Worm (Caenorhabditis elegans): Measurements from ENCODE around the gene ran-2.

The ran-2 gene

DNA sequence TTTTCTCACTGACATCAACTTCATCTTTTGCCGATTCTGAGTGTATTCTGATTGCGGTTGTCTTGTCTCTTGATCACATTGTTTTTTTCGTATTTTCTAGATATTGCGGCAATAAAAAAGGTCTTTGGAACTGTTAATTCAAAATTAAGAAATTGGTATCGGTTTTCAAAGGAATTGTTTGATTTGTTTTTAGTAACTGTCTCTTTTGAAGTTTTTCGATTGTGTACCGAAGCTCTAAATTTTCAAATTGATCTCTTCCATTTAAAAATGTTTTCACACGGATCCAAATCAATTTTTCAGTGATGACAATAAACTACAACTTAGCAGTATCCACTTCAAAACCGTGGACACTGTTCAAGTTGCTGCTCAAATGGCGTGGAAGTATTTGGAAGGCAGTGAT is 32.6 kb upstream of the ran-2 start, which contains the start of gene best-24:
Gene best-24, plus strand, starts transcription at position 301 of the 400 bp plus-strand sequence.
- TF ChIP-seq akir-1 (GFP tag; optimal IDR thresholded peaks at IDR 0.05) = no peak
- TF ChIP-seq tbp1 (GFP tag; optimal IDR thresholded peaks at IDR 0.05) = no peak
- TF ChIP-seq atf-7 (tag; optimal IDR thresholded peaks at IDR 0.05) = no peak
- no peak for TF ChIP-seq tbx-9 (tag; optimal IDR thresholded peaks at IDR 0.05; ENCODE audit: borderline replicate concordance)
- TF ChIP-seq B0019.2 (GFP tag; conservative IDR thresholded peaks at IDR 0.05) = no peak
- TF ChIP-seq ztf-6 (GFP tag; IDR thresholded peaks at IDR 0.05) = no peak
- no peak for TF ChIP-seq nhr-179 (tag; optimal IDR thresholded peaks at IDR 0.05)
- no peak for TF ChIP-seq F10E7.11 (tag; optimal IDR thresholded peaks at IDR 0.05)
- no peak for TF ChIP-seq rec-8 (tag; optimal IDR thresholded peaks at IDR 0.05)
- no peak for TF ChIP-seq F37B4.10 (GFP tag; IDR thresholded peaks at IDR 0.05)
- no peak for TF ChIP-seq sea-2 (GFP tag; IDR thresholded peaks at IDR 0.05)
- no peak for TF ChIP-seq cebp-2 (GFP tag; IDR thresholded peaks at IDR 0.05)
- no peak for TF ChIP-seq madf-6 (GFP tag; IDR thresholded peaks at IDR 0.05)
- TF ChIP-seq F52B5.7 (tag; optimal IDR thresholded peaks at IDR 0.05) = no peak
- no peak for TF ChIP-seq zfh-2 (GFP tag; conservative IDR thresholded peaks at IDR 0.05)
- no peak for TF ChIP-seq lin-40 (tag; optimal IDR thresholded peaks at IDR 0.05)
- no peak for TF ChIP-seq ama-1 (optimal IDR thresholded peaks at IDR 0.05)
- TF ChIP-seq ama-1 (GFP tag; optimal IDR thresholded peaks at IDR 0.05) = no peak
- TF ChIP-seq ZK185.1 (tag; optimal IDR thresholded peaks at IDR 0.05; ENCODE audit: poor library complexity, severe bottlenecking) = no peak

DNA sequence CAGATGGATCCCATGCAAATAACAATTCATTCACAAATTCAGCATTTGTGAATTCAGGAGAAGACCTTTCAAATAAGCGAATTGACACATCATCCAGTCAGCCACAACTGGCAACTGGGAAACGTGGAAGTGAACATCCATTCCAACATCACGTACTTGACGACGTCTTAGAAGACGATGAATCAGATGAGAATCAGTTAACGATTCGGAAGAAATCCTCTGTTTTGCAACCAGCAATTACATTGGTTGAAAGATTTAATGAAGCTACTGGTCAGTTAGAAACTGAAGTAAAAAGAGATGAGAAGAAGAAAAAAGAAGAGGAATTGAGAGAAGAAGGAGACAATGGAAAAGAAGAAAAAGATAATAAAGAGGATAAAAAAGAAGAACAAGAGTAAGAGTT is 29.9 kb upstream of the ran-2 start:
- TF ChIP-seq hsf-1 (GFP tag; IDR thresholded peaks at IDR 0.05) = no peak
- TF ChIP-seq ekl-4 (GFP tag; IDR thresholded peaks at IDR 0.05) = no peak
- no peak for TF ChIP-seq atf-7 (tag; optimal IDR thresholded peaks at IDR 0.05)
- no peak for TF ChIP-seq rpc-1 (optimal IDR thresholded peaks at IDR 0.05)
- TF ChIP-seq rpc-1 (tag; optimal IDR thresholded peaks at IDR 0.05) = no peak
- no peak for TF ChIP-seq tbx-9 (tag; optimal IDR thresholded peaks at IDR 0.05; ENCODE audit: borderline replicate concordance)
- no peak for TF ChIP-seq somi-1 (GFP tag; optimal IDR thresholded peaks at IDR 0.05)

DNA sequence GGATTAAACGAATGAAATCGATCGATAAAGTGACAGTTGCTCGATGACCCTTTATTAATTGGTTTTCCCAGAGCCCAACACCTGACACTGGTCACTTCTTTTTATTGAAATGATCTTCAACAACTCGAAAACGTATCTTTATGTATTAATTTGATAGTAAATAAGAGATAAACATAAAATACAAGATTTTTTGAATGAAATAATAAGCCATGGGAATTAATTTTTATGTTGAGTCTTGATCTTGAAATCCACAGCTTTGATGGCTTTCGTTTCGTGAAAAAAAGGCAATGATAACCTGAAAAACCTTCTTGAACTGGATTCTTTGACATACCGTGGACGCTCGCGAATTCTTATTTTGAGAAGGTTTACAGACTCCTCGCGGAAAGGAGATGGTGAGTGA is 25.8 kb upstream of the ran-2 start, which contains the start of gene pcp-5:
Gene pcp-5, minus strand, starts transcription at position 101 of the 400 bp plus-strand sequence.
- no peak for TF ChIP-seq lin-35 (GFP tag; optimal IDR thresholded peaks at IDR 0.05)
- TF ChIP-seq snpc-3.4 (tag; optimal IDR thresholded peaks at IDR 0.05) = no peak
- TF ChIP-seq xnd-1 (tag; optimal IDR thresholded peaks at IDR 0.05) = no peak

DNA sequence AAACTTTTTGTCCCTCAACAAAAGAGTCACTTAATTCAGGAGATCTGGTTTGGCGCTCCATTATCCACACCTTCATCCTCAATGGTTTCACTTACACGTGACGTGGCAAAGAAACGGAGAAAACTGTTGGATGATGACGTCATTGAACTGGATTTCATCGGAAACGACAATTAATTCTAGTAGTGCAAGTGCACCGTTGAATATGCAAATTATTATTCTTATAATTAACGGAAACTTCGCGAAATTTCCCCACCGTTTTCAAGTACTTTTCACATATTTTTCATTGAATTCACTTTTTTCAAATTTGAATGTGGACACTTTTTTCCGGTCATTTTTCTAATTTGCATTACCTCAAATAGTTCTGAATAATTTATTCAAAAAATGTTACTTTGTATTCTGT is 24.1 kb upstream of the ran-2 start, which contains the start of gene ZK688.1:
Gene ZK688.1, plus strand, starts transcription at position 301 of the 400 bp plus-strand sequence.
- TF ChIP-seq atf-7 (tag; optimal IDR thresholded peaks at IDR 0.05) (no peak), lsl-1 (GFP tag; optimal IDR thresholded peaks at IDR 0.05) (no peak), nfyb-1 (GFP tag; IDR thresholded peaks at IDR 0.05) (no peak), hrde-1 (tag; optimal IDR thresholded peaks at IDR 0.05; ENCODE audit: borderline replicate concordance) (no peak), Y56A3A.18 (GFP tag; IDR thresholded peaks at IDR 0.05) (no peak), F55B11.4 (tag; optimal IDR thresholded peaks at IDR 0.05; ENCODE audit: borderline replicate concordance, insufficient read depth) (no peak), ceh-58 (GFP tag; IDR thresholded peaks at IDR 0.05) (no peak), rec-8 (tag; optimal IDR thresholded peaks at IDR 0.05) (no peak), nhr-120 (GFP tag; IDR thresholded peaks at IDR 0.05) (no peak), ztf-18 (tag; optimal IDR thresholded peaks at IDR 0.05) (no peak), hlh-12 (tag; optimal IDR thresholded peaks at IDR 0.05) (no peak), pbrm-1 (GFP tag; IDR thresholded peaks at IDR 0.05) (no peak), somi-1 (GFP tag; optimal IDR thresholded peaks at IDR 0.05) (no peak), attf-5 (GFP tag; optimal IDR thresholded peaks at IDR 0.05) (no peak), bed-2 (GFP tag; IDR thresholded peaks at IDR 0.05) (no peak), ztf-6 (GFP tag; IDR thresholded peaks at IDR 0.05) (no peak)
